Fruit fly (Drosophila melanogaster) whole organism, embryonic: ENCODE measurements around the gene HP1e.

Source experiments
- B-H2 ChIP-seq: fragments of 200-800 bp; sonication (Bioruptor generic); optimal IDR thresholded peaks from 2 replicates; lab custom pipeline; 2018; ENCODE audit warnings: missing biosample characterization, mild to moderate bottlenecking, missing genetic modification characterization
- BEAF-32 ChIP-seq: fragments of 200-800 bp; sonication (Bioruptor generic); optimal IDR thresholded peaks from 3 replicates; lab custom pipeline; 2017; ENCODE audit warnings: missing biosample characterization, missing genetic modification characterization, mild to moderate bottlenecking, moderate library complexity, missing genetic modification reagents
- CG11093 ChIP-seq: fragments of 200-800 bp; sonication (Bioruptor generic); IDR thresholded peaks from 3 replicates; pipeline ENCODE4 v1.3.6; 2022; ENCODE audit warnings: missing biosample characterization, missing genetic modification characterization
- CG11247 ChIP-seq: fragments of 200-800 bp; sonication (Bioruptor generic); IDR thresholded peaks from 2 replicates; pipeline ENCODE4 v1.3.6; 2022; ENCODE audit warnings: missing biosample characterization, missing genetic modification characterization
- CG11398 ChIP-seq: fragments of 200-800 bp; sonication (Bioruptor generic); optimal IDR thresholded peaks from 2 replicates; lab custom pipeline; 2016; ENCODE audit warnings: missing biosample characterization, missing genetic modification characterization
- CG12104 ChIP-seq: fragments of 200-800 bp; sonication (Bioruptor generic); optimal IDR thresholded peaks from 3 replicates; lab custom pipeline; 2016; ENCODE audit warnings: missing biosample characterization, missing genetic modification characterization
- CG12659 ChIP-seq: fragments of 200-800 bp; sonication (Bioruptor generic); optimal IDR thresholded peaks from 3 replicates; lab custom pipeline; 2017; ENCODE audit warnings: mild to moderate bottlenecking, missing biosample characterization, missing genetic modification reagents, missing genetic modification characterization
- CG13287 ChIP-seq: fragments of 200-800 bp; sonication (Bioruptor generic); IDR thresholded peaks from 2 replicates; pipeline ENCODE4 v1.3.6; 2022; ENCODE audit warnings: missing biosample characterization, missing genetic modification characterization; ENCODE audit not compliant: partially characterized antibody
- CG13296 ChIP-seq: fragments of 200-800 bp; sonication (Bioruptor generic); optimal IDR thresholded peaks from 3 replicates; lab custom pipeline; 2018; ENCODE audit warnings: missing biosample characterization, mild to moderate bottlenecking, missing genetic modification characterization
- CG14014 ChIP-seq: fragments of 200-800 bp; sonication (Bioruptor generic); IDR thresholded peaks from 2 replicates; pipeline ENCODE4 v1.3.6; 2022; ENCODE audit warnings: missing biosample characterization, missing genetic modification characterization
- CG14050 ChIP-seq: fragments of 200-800 bp; sonication (Bioruptor generic); IDR thresholded peaks from 3 replicates; pipeline ENCODE4 v1.3.6; 2022; ENCODE audit warnings: missing biosample characterization, missing genetic modification characterization
- CG1647 ChIP-seq: fragments of 200-800 bp; sonication (Bioruptor generic); optimal IDR thresholded peaks from 3 replicates; lab custom pipeline; 2016; ENCODE audit warnings: missing biosample characterization, missing genetic modification characterization
- CG18619 ChIP-seq: fragments of 200-800 bp; sonication (Bioruptor generic); optimal IDR thresholded peaks from 3 replicates; lab custom pipeline; 2017; ENCODE audit warnings: missing biosample characterization, mild to moderate bottlenecking, missing genetic modification characterization
- CG2116 ChIP-seq: fragments of 200-800 bp; sonication (Bioruptor generic); optimal IDR thresholded peaks from 3 replicates; lab custom pipeline; 2018; ENCODE audit warnings: missing biosample characterization, mild to moderate bottlenecking, missing genetic modification characterization
- CG2120 ChIP-seq: fragments of 200-800 bp; sonication (Bioruptor generic); optimal IDR thresholded peaks from 3 replicates; lab custom pipeline; 2016; ENCODE audit warnings: missing biosample characterization, missing genetic modification characterization
- CG2199 ChIP-seq: fragments of 200-800 bp; sonication (Bioruptor generic); IDR thresholded peaks from 3 replicates; pipeline ENCODE4 v1.3.6; 2022; ENCODE audit warnings: missing biosample characterization, missing genetic modification characterization
- CG2202 ChIP-seq: fragments of 200-800 bp; sonication (Bioruptor generic); optimal IDR thresholded peaks from 2 replicates; lab custom pipeline; 2018; ENCODE audit warnings: missing biosample characterization, mild to moderate bottlenecking, missing genetic modification characterization
- CG30020 ChIP-seq: fragments of 200-800 bp; optimal IDR thresholded peaks from 2 replicates; lab custom pipeline; 2019; ENCODE audit warnings: missing biosample characterization, mild to moderate bottlenecking, missing genetic modification characterization, moderate library complexity
- CG3847 ChIP-seq: fragments of 200-800 bp; sonication (Bioruptor generic); IDR thresholded peaks from 2 replicates; pipeline ENCODE4 v1.3.6; 2022; ENCODE audit warnings: missing biosample characterization, missing genetic modification characterization
- CG6683 ChIP-seq: fragments of 200-800 bp; sonication (Bioruptor generic); optimal IDR thresholded peaks from 2 replicates; lab custom pipeline; 2017; ENCODE audit warnings: missing biosample characterization, mild to moderate bottlenecking, missing genetic modification characterization, missing genetic modification reagents
- CG7963 ChIP-seq: fragments of 200-800 bp; sonication (Bioruptor generic); IDR thresholded peaks from 3 replicates; pipeline ENCODE4 v1.3.6; 2022; ENCODE audit warnings: missing biosample characterization, missing genetic modification characterization; ENCODE audit not compliant: partially characterized antibody
- CG8359 ChIP-seq: fragments of 200-800 bp; sonication (Bioruptor generic); optimal IDR thresholded peaks from 2 replicates; lab custom pipeline; 2017; ENCODE audit warnings: missing biosample characterization, mild to moderate bottlenecking, missing genetic modification characterization, borderline replicate concordance
- CG9437 ChIP-seq: fragments of 200-800 bp; sonication (Bioruptor generic); optimal IDR thresholded peaks from 2 replicates; lab custom pipeline; 2018; ENCODE audit warnings: missing biosample characterization, mild to moderate bottlenecking, missing genetic modification characterization
- CG9817 ChIP-seq: fragments of 200-800 bp; sonication (Bioruptor generic); optimal IDR thresholded peaks from 2 replicates; lab custom pipeline; 2018; ENCODE audit warnings: missing biosample characterization, mild to moderate bottlenecking, missing genetic modification characterization, moderate library complexity
- CHES-1-like ChIP-seq: fragments of 200-800 bp; sonication (Bioruptor generic); optimal IDR thresholded peaks from 2 replicates; lab custom pipeline; 2016; ENCODE audit warnings: missing biosample characterization, missing genetic modification characterization
- Camta ChIP-seq: fragments of 200-800 bp; sonication (Bioruptor generic); optimal IDR thresholded peaks from 2 replicates; lab custom pipeline; 2016; ENCODE audit warnings: missing biosample characterization, missing genetic modification characterization
- CoRest ChIP-seq: fragments of 200-800 bp; sonication (Bioruptor generic); optimal IDR thresholded peaks from 3 replicates; lab custom pipeline; 2018; ENCODE audit warnings: missing biosample characterization, mild to moderate bottlenecking, missing genetic modification characterization, moderate library complexity
- Dp ChIP-seq: fragments of 200-800 bp; sonication (Bioruptor generic); optimal IDR thresholded peaks from 2 replicates; lab custom pipeline; 2018; ENCODE audit warnings: missing biosample characterization, mild to moderate bottlenecking, missing genetic modification characterization, moderate library complexity
- Dref ChIP-seq: fragments of 200-800 bp; sonication (Bioruptor generic); IDR thresholded peaks from 2 replicates; pipeline ENCODE4 v1.3.6; 2022; ENCODE audit warnings: missing biosample characterization, missing genetic modification characterization
- HLH4C ChIP-seq: fragments of 200-800 bp; sonication (Bioruptor generic); IDR thresholded peaks from 3 replicates; pipeline ENCODE4 v1.3.6; 2022; ENCODE audit warnings: missing biosample characterization, missing genetic modification characterization; ENCODE audit not compliant: partially characterized antibody
- Hmr ChIP-seq: fragments of 200-800 bp; sonication (Bioruptor generic); optimal IDR thresholded peaks from 3 replicates; lab custom pipeline; 2017; ENCODE audit warnings: mild to moderate bottlenecking, missing biosample characterization, missing genetic modification reagents, missing genetic modification characterization
- Mes4 ChIP-seq: fragments of 200-800 bp; sonication (Bioruptor generic); optimal IDR thresholded peaks from 2 replicates; lab custom pipeline; 2016; ENCODE audit warnings: missing biosample characterization, missing genetic modification characterization
- Sin3A ChIP-seq: fragments of >200 bp; optimal IDR thresholded peaks from 2 replicates; lab custom pipeline; 2018
- Sry-β ChIP-seq: fragments of 200-800 bp; sonication (Bioruptor generic); optimal IDR thresholded peaks from 2 replicates; lab custom pipeline; 2018; ENCODE audit warnings: missing biosample characterization, mild to moderate bottlenecking, missing genetic modification characterization, moderate library complexity
- Vsx1 ChIP-seq: fragments of 200-800 bp; sonication (Bioruptor generic); optimal IDR thresholded peaks from 2 replicates; lab custom pipeline; 2017; ENCODE audit warnings: missing biosample characterization, mild to moderate bottlenecking, missing genetic modification characterization, missing genetic modification reagents
- az2 ChIP-seq: fragments of 200-800 bp; sonication (Bioruptor generic); optimal IDR thresholded peaks from 3 replicates; lab custom pipeline; 2016; ENCODE audit warnings: missing biosample characterization, missing genetic modification characterization
- chm ChIP-seq: fragments of 200-800 bp; sonication (Bioruptor generic); IDR thresholded peaks from 2 replicates; pipeline ENCODE4 v1.3.6; 2022; ENCODE audit warnings: missing biosample characterization, missing genetic modification characterization
- dati ChIP-seq: fragments of 200-800 bp; sonication (Bioruptor generic); IDR thresholded peaks from 2 replicates; pipeline ENCODE4 v1.3.6; 2022; ENCODE audit warnings: missing biosample characterization, missing genetic modification characterization
- gcm ChIP-seq: fragments of 200-800 bp; sonication (Bioruptor generic); optimal IDR thresholded peaks from 2 replicates; lab custom pipeline; 2019; ENCODE audit warnings: missing biosample characterization, mild to moderate bottlenecking, missing genetic modification characterization, moderate library complexity
- hkb ChIP-seq, 2 experiments: fragments of 200-800 bp in 1 of 2; fragments of >200 bp in 1 of 2; sonication (Bioruptor generic) in 1 of 2; IDR thresholded peaks in 1 of 2; optimal IDR thresholded peaks in 1 of 2; 2 replicates each; pipeline versions ENCODE4 v1.3.6 to Lab custom; 2017 to 2022; ENCODE audit warnings: missing biosample characterization in 1 of 2, missing genetic modification characterization in 1 of 2
- jing ChIP-seq: fragments of 200-800 bp; sonication (Bioruptor generic); optimal IDR thresholded peaks from 2 replicates; lab custom pipeline; 2018; ENCODE audit warnings: missing biosample characterization, mild to moderate bottlenecking, missing genetic modification characterization
- nmo ChIP-seq: fragments of 200-800 bp; sonication (Bioruptor generic); optimal IDR thresholded peaks from 2 replicates; lab custom pipeline; 2018; ENCODE audit warnings: missing biosample characterization, mild to moderate bottlenecking, missing genetic modification characterization, moderate library complexity
- phol ChIP-seq: fragments of 200-800 bp; sonication (Bioruptor generic); optimal IDR thresholded peaks from 3 replicates; lab custom pipeline; 2018; ENCODE audit warnings: missing biosample characterization, mild to moderate bottlenecking, missing genetic modification characterization, moderate library complexity
- pum ChIP-seq: fragments of 200-800 bp; sonication (Bioruptor generic); optimal IDR thresholded peaks from 2 replicates; lab custom pipeline; 2016; ENCODE audit warnings: missing biosample characterization, missing genetic modification characterization
- row ChIP-seq: fragments of 200-800 bp; sonication (Bioruptor generic); IDR thresholded peaks from 3 replicates; pipeline ENCODE4 v1.3.6; 2022; ENCODE audit warnings: missing biosample characterization, missing genetic modification characterization
- sens ChIP-seq: fragments of 200-800 bp; sonication (Bioruptor generic); peaks from one replicate; lab custom pipeline; 2016; ENCODE audit warnings: missing biosample characterization, missing genetic modification characterization
- sqz ChIP-seq: fragments of 200-800 bp; sonication (Bioruptor generic); optimal IDR thresholded peaks from 3 replicates; lab custom pipeline; 2018; ENCODE audit warnings: missing biosample characterization, mild to moderate bottlenecking, missing genetic modification characterization

HP1e gene

DNA sequence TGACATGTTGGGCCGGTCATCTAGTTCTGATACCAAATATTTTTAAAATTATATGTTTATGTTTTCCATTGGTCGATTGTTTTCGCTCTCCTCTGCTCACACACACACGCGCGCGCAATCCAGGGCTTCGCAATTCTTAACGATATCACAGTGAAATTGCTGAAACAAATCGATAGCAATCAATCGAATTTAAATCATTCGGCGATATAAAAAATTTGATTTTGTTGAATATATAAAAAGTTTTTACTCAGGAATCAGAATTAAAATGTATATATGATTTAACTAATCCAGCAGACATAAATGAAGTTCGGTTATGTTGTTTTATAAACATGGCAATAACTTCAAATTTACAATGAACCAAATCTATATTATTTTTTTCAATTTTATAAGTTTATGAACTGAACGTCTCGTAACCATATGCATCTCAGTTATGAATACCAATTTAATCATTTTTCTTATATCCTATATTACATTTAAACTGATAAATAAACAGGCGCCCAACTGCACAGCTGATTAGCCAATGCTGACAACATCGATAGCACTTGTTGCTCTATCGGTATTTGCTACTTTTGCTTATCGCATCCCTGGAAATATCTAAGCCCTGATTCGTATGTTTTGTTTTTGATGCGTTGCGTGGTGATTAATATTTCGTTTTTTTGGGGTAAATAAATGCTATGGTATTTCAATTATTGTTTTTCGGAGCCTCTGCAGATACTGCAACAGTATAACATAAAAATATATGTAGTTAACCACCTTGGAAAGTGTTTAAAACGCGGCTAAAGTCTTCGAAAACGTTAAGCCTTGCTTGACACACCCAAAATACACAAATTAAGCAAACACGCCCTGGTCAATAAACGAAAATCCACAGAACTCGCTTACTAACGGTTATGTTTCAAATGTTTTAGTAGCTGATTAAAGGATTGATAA is 13.3 kb downstream of the HP1e start, which contains the start of the genes Aduk and pasi2 (continued):
- TF ChIP-seq Sry-β (GFP tag; lab: Kevin White, UChicago) (no peak), sens (peak; percentile 79), hkb (optimal IDR thresholded peaks at IDR 0.05; lab: Kevin White, UChicago) (no peak), hkb (GFP tag; IDR thresholded peaks at IDR 0.05; lab: Robert Waterston, UW) (peak; percentile 33; the same call in 1 of the 2 replicates), phol (tag; lab: Kevin White, UChicago) (peak; percentile 11), CG9437 (GFP tag; lab: Kevin White, UChicago) (peak; percentile 45), jing (no peak), Hmr (GFP tag; lab: Kevin White, UChicago) (no peak), Mes4 (GFP tag; lab: Kevin White, UChicago) (peak; percentile 4), gcm (GFP tag; lab: Kevin White, UChicago) (no peak), chm (GFP tag; lab: Robert Waterston, UW) (0 out of 2 replicates have a peak, but pooled peaks have one; percentile 28), sqz (GFP tag; lab: Kevin White, UChicago) (peak; percentile 9), row (GFP tag; lab: Robert Waterston, UW) (peak; percentile 40; the same call in 2 of the 3 replicates), Camta (GFP tag; lab: Kevin White, UChicago) (no peak), Dref (GFP tag; lab: Robert Waterston, UW) (peak; percentile 90), dati (no peak), B-H2 (peak; percentile 77), CG2120 (GFP tag; lab: Kevin White, UChicago) (peak; percentile 8), CG11398 (GFP tag; lab: Kevin White, UChicago) (no peak), CG18619 (no peak), CG6683 (GFP tag; lab: Kevin White, UChicago) (no peak), CG11093 (no peak), CG13287 (GFP tag; lab: Robert Waterston, UW) (peak; percentile 82), CG8359 (GFP tag; lab: Kevin White, UChicago) (no peak), CG9817 (tag; lab: Kevin White, UChicago) (peak; percentile 3), CG30020 (tag; lab: Kevin White, UChicago) (peak; percentile 23), CG7963 (GFP tag; lab: Robert Waterston, UW) (peak; percentile 46; the same call in 1 of the 3 replicates), Sin3A (lab: Kevin White, UChicago) (peak; percentile 34), BEAF-32 (GFP tag; lab: Kevin White, UChicago) (peak; percentile 87), CHES-1-like (GFP tag; lab: Kevin White, UChicago) (peak; percentile 12), Dp (peak; percentile 92), CoRest (tag; lab: Kevin White, UChicago) (peak; percentile 45), pum (GFP tag; lab: Kevin White, UChicago) (no peak), CG12104 (GFP tag; lab: Kevin White, UChicago) (peak; percentile 25), CG11247 (GFP tag; lab: Robert Waterston, UW) (no peak), CG2116 (GFP tag; lab: Kevin White, UChicago) (peak; percentile 88), Vsx1 (GFP tag; lab: Kevin White, UChicago) (peak; percentile 84), CG14014 (GFP tag; lab: Robert Waterston, UW) (peak; percentile 35; the same call in 1 of the 2 replicates), CG2199 (0 out of 3 replicates have a peak, but pooled peaks have one; percentile 8), CG1647 (no peak), nmo (GFP tag; lab: Kevin White, UChicago) (peak; percentile 73), az2 (no peak), HLH4C (peak; percentile 65; the same call in 2 of the 3 replicates), CG12659 (peak; percentile 23), CG13296 (GFP tag; lab: Kevin White, UChicago) (no peak), CG2202 (tag; lab: Kevin White, UChicago) (no peak), CG3847 (GFP tag; lab: Robert Waterston, UW) (no peak), CG14050 (GFP tag; lab: Robert Waterston, UW) (no peak)
